Fruit fly (Drosophila melanogaster) whole organism, embryonic: Measurements from ENCODE around the gene Cyt-c-p.

Experiments used
- Bgb ChIP-seq: fragments of 200-800 bp; sonication (Bioruptor generic); IDR thresholded peaks from 2 replicates; pipeline ENCODE4 v1.3.6; 2022; ENCODE audit warnings: missing biosample characterization, missing genetic modification characterization; ENCODE audit not compliant: partially characterized antibody
- CG10959 ChIP-seq: fragments of 200-800 bp; sonication (Bioruptor generic); IDR thresholded peaks from 2 replicates; pipeline ENCODE4 v1.3.6; 2022; ENCODE audit warnings: missing biosample characterization, missing genetic modification characterization
- CG11456 ChIP-seq: fragments of 200-800 bp; sonication (Bioruptor generic); IDR thresholded peaks from 3 replicates; pipeline ENCODE4 v1.3.6; 2022; ENCODE audit warnings: missing biosample characterization, missing genetic modification characterization
- CG11723 ChIP-seq: fragments of 200-800 bp; sonication (Bioruptor generic); optimal IDR thresholded peaks from 2 replicates; lab custom pipeline; 2017; ENCODE audit warnings: missing biosample characterization, mild to moderate bottlenecking, missing genetic modification characterization
- CG1233 ChIP-seq: fragments of 200-800 bp; sonication (Bioruptor generic); optimal IDR thresholded peaks from 4 replicates; lab custom pipeline; 2018; ENCODE audit warnings: missing biosample characterization, mild to moderate bottlenecking, missing genetic modification characterization
- CG13624 ChIP-seq: fragments of 200-800 bp; sonication (Bioruptor generic); optimal IDR thresholded peaks from 2 replicates; lab custom pipeline; 2016; ENCODE audit warnings: missing biosample characterization, missing genetic modification characterization
- CG15073 ChIP-seq: fragments of 200-800 bp; sonication (Bioruptor generic); optimal IDR thresholded peaks from 2 replicates; lab custom pipeline; 2016; ENCODE audit warnings: missing biosample characterization, missing genetic modification characterization
- CG15514 ChIP-seq: fragments of 200-800 bp; sonication (Bioruptor generic); optimal IDR thresholded peaks from 3 replicates; lab custom pipeline; 2017; ENCODE audit warnings: missing biosample characterization, missing genetic modification characterization, mild to moderate bottlenecking, moderate library complexity, missing genetic modification reagents
- CG17612 ChIP-seq: fragments of 200-800 bp; sonication (Bioruptor generic); IDR thresholded peaks from 2 replicates; pipeline ENCODE4 v1.3.6; 2022; ENCODE audit warnings: missing biosample characterization, missing genetic modification characterization
- CG18476 ChIP-seq: fragments of 200-800 bp; sonication (Bioruptor generic); optimal IDR thresholded peaks from 2 replicates; lab custom pipeline; 2016; ENCODE audit warnings: missing biosample characterization, mild to moderate bottlenecking, missing genetic modification characterization
- CG2199 ChIP-seq: fragments of 200-800 bp; sonication (Bioruptor generic); IDR thresholded peaks from 3 replicates; pipeline ENCODE4 v1.3.6; 2022; ENCODE audit warnings: missing biosample characterization, missing genetic modification characterization
- CG32767 ChIP-seq: fragments of 200-800 bp; sonication (Bioruptor generic); IDR thresholded peaks from 2 replicates; pipeline ENCODE4 v1.3.6; 2022; ENCODE audit warnings: missing biosample characterization, missing genetic modification characterization
- CG43689 ChIP-seq: fragments of 200-800 bp; sonication (Bioruptor generic); IDR thresholded peaks from 2 replicates; pipeline ENCODE4 v1.3.6; 2022; ENCODE audit warnings: missing biosample characterization, missing genetic modification characterization
- CG5953 ChIP-seq: fragments of 200-800 bp; sonication (Bioruptor generic); IDR thresholded peaks from 2 replicates; pipeline ENCODE4 v1.3.6; 2022; ENCODE audit warnings: missing biosample characterization, missing genetic modification characterization
- CG6854 ChIP-seq: fragments of 200-800 bp; sonication (Bioruptor generic); optimal IDR thresholded peaks from 3 replicates; lab custom pipeline; 2017; ENCODE audit warnings: missing biosample characterization, mild to moderate bottlenecking, missing genetic modification characterization
- CG7556 ChIP-seq: fragments of 200-800 bp; sonication (Bioruptor generic); optimal IDR thresholded peaks from 2 replicates; lab custom pipeline; 2017; ENCODE audit warnings: missing biosample characterization, mild to moderate bottlenecking, missing genetic modification characterization
- CG8089 ChIP-seq: fragments of 200-800 bp; sonication (Bioruptor generic); optimal IDR thresholded peaks from 3 replicates; lab custom pipeline; 2016; ENCODE audit warnings: missing biosample characterization, missing genetic modification characterization
- CG8359 ChIP-seq: fragments of 200-800 bp; sonication (Bioruptor generic); optimal IDR thresholded peaks from 2 replicates; lab custom pipeline; 2017; ENCODE audit warnings: missing biosample characterization, mild to moderate bottlenecking, missing genetic modification characterization, borderline replicate concordance
- CG8765 ChIP-seq: fragments of 200-800 bp; sonication (Bioruptor generic); IDR thresholded peaks from 2 replicates; pipeline ENCODE4 v1.3.6; 2022; ENCODE audit warnings: missing biosample characterization, missing genetic modification characterization
- CG9817 ChIP-seq: fragments of 200-800 bp; sonication (Bioruptor generic); optimal IDR thresholded peaks from 2 replicates; lab custom pipeline; 2018; ENCODE audit warnings: missing biosample characterization, mild to moderate bottlenecking, missing genetic modification characterization, moderate library complexity
- Dad ChIP-seq: fragments of 200-800 bp; sonication (Bioruptor generic); optimal IDR thresholded peaks from 3 replicates; lab custom pipeline; 2016; ENCODE audit warnings: missing biosample characterization, missing genetic modification characterization
- Ets65A ChIP-seq: fragments of 200-800 bp; sonication (Bioruptor generic); peaks from one replicate; lab custom pipeline; 2016; ENCODE audit warnings: missing biosample characterization, missing genetic modification characterization
- HHEX ChIP-seq: fragments of 200-800 bp; sonication (Bioruptor generic); optimal IDR thresholded peaks from 3 replicates; lab custom pipeline; 2017; ENCODE audit warnings: missing biosample characterization, mild to moderate bottlenecking, missing genetic modification characterization, missing genetic modification reagents
- Hmx ChIP-seq: fragments of 200-800 bp; sonication (Bioruptor generic); optimal IDR thresholded peaks from 2 replicates; lab custom pipeline; 2016; ENCODE audit warnings: missing biosample characterization, missing genetic modification characterization
- Meics ChIP-seq: fragments of 200-800 bp; sonication (Bioruptor generic); optimal IDR thresholded peaks from 2 replicates; lab custom pipeline; 2017; ENCODE audit warnings: missing biosample characterization, mild to moderate bottlenecking, missing genetic modification characterization
- NC2β ChIP-seq: fragments of 200-800 bp; sonication (Bioruptor generic); optimal IDR thresholded peaks from 2 replicates; lab custom pipeline; 2016; ENCODE audit warnings: missing biosample characterization, missing genetic modification characterization
- Nf-YC ChIP-seq: fragments of 200-800 bp; optimal IDR thresholded peaks from 3 replicates; lab custom pipeline; 2019; ENCODE audit warnings: missing biosample characterization, mild to moderate bottlenecking, missing genetic modification characterization, moderate library complexity
- Trl ChIP-seq, 3 experiments: fragments of >200 bp in 2 of 3; fragments of 200-800 bp in 1 of 3; sonication (Bioruptor generic) in 1 of 3; optimal IDR thresholded peaks; 2 replicates in 1 of 3; 3 replicates in 2 of 3; lab custom pipeline; 2016 to 2017; ENCODE audit warnings: missing biosample characterization in 1 of 3, missing genetic modification characterization in 1 of 3
- Vsx1 ChIP-seq: fragments of 200-800 bp; sonication (Bioruptor generic); optimal IDR thresholded peaks from 2 replicates; lab custom pipeline; 2017; ENCODE audit warnings: missing biosample characterization, mild to moderate bottlenecking, missing genetic modification characterization, missing genetic modification reagents
- dmrt11E ChIP-seq: fragments of 200-800 bp; sonication (Bioruptor generic); optimal IDR thresholded peaks from 3 replicates; lab custom pipeline; 2018; ENCODE audit warnings: missing biosample characterization, mild to moderate bottlenecking, missing genetic modification characterization, moderate library complexity
- ems ChIP-seq: fragments of 200-800 bp; sonication (Bioruptor generic); optimal IDR thresholded peaks from 3 replicates; lab custom pipeline; 2016; ENCODE audit warnings: missing biosample characterization, missing genetic modification characterization
- gce ChIP-seq: fragments of 200-800 bp; sonication (Bioruptor generic); IDR thresholded peaks from 3 replicates; pipeline ENCODE4 v1.3.6; 2022; ENCODE audit warnings: missing biosample characterization, missing genetic modification characterization
- gsb-n ChIP-seq: fragments of 200-800 bp; sonication (Bioruptor generic); optimal IDR thresholded peaks from 3 replicates; lab custom pipeline; 2018; ENCODE audit warnings: missing biosample characterization, mild to moderate bottlenecking, missing genetic modification characterization
- nerfin-1 ChIP-seq: fragments of 200-800 bp; sonication (Bioruptor generic); optimal IDR thresholded peaks from 3 replicates; lab custom pipeline; 2019; ENCODE audit warnings: missing biosample characterization, mild to moderate bottlenecking, missing genetic modification characterization, moderate library complexity
- otp ChIP-seq: fragments of 200-800 bp; sonication (Bioruptor generic); IDR thresholded peaks from 3 replicates; pipeline ENCODE4, ENCODE4 v1.3.6; 2022; ENCODE audit warnings: missing biosample characterization, missing genetic modification characterization
- prd ChIP-seq, 3 experiments: fragments of >200 bp in 2 of 3; fragments of 200-800 bp in 1 of 3; sonication (Bioruptor generic) in 1 of 3; optimal IDR thresholded peaks in 2 of 3; IDR thresholded peaks in 1 of 3; 2 replicates in 2 of 3; 3 replicates in 1 of 3; pipeline versions ENCODE4 v1.3.6 to Lab custom; 2017 to 2022; ENCODE audit warnings: missing biosample characterization in 1 of 3, missing genetic modification characterization in 1 of 3
- sens ChIP-seq: fragments of 200-800 bp; sonication (Bioruptor generic); peaks from one replicate; lab custom pipeline; 2016; ENCODE audit warnings: missing biosample characterization, missing genetic modification characterization
- slou ChIP-seq: fragments of 200-800 bp; sonication (Bioruptor generic); optimal IDR thresholded peaks from 3 replicates; lab custom pipeline; 2016; ENCODE audit warnings: missing biosample characterization, missing genetic modification characterization
- tna ChIP-seq: fragments of 200-800 bp; sonication (Bioruptor generic); IDR thresholded peaks from 2 replicates; pipeline ENCODE4 v1.3.6; 2022; ENCODE audit warnings: missing biosample characterization, missing genetic modification characterization; ENCODE audit not compliant: partially characterized antibody
- twi ChIP-seq: fragments of 200-800 bp; optimal IDR thresholded peaks from 2 replicates; lab custom pipeline; 2019; ENCODE audit warnings: missing biosample characterization, mild to moderate bottlenecking, missing genetic modification characterization, moderate library complexity

The Cyt-c-p gene

dm6 chr2L:16718446-16719173 lies 1.1 kb upstream of the Cyt-c-p start (continued):
- TF ChIP-seq tna (GFP tag; lab: Robert Waterston, UW): peak; percentile 26; the same call in 1 of the 2 replicates
- TF ChIP-seq CG15073: no peak
- TF ChIP-seq Meics (GFP tag; lab: Kevin White, UChicago): no peak
- no peak for TF ChIP-seq NC2β (GFP tag; lab: Kevin White, UChicago)
- TF ChIP-seq prd (optimal IDR thresholded peaks at IDR 0.05; lab: Kevin White, UChicago): no peak
- TF ChIP-seq prd (GFP tag; IDR thresholded peaks at IDR 0.05; lab: Robert Waterston, UW): no peak
- no peak for TF ChIP-seq Hmx (GFP tag; lab: Kevin White, UChicago)
- TF ChIP-seq gce (GFP tag; lab: Robert Waterston, UW): no peak
- TF ChIP-seq CG8765 (GFP tag; lab: Robert Waterston, UW): no peak
- TF ChIP-seq CG11456 (GFP tag; lab: Robert Waterston, UW): no peak
- TF ChIP-seq sens (GFP tag; lab: Kevin White, UChicago): peak; percentile 37
- TF ChIP-seq gsb-n: no peak
- TF ChIP-seq CG13624: no peak
- peak; percentile 54 for TF ChIP-seq Ets65A
- no peak for TF ChIP-seq CG9817 (tag; lab: Kevin White, UChicago)
- no peak for TF ChIP-seq CG7556
- TF ChIP-seq CG15514 (GFP tag; lab: Kevin White, UChicago): no peak
- TF ChIP-seq Bgb: no peak
- TF ChIP-seq CG1233: no peak
- TF ChIP-seq CG17612 (GFP tag; lab: Robert Waterston, UW): no peak
- no peak for TF ChIP-seq CG8089 (GFP tag; lab: Kevin White, UChicago)
- no peak for TF ChIP-seq CG11723
- TF ChIP-seq Vsx1 (GFP tag; lab: Kevin White, UChicago): no peak
- TF ChIP-seq nerfin-1 (tag; lab: Kevin White, UChicago): peak; percentile 37
- 0 out of 3 replicates have a peak, but pooled peaks have one; percentile 13 for TF ChIP-seq CG2199 (GFP tag; lab: Robert Waterston, UW)
- no peak for TF ChIP-seq CG32767 (GFP tag; lab: Robert Waterston, UW)
- TF ChIP-seq Dad (GFP tag; lab: Kevin White, UChicago): no peak
- peak; percentile 55; the same call in 1 of the 3 replicates for TF ChIP-seq otp
- no peak for TF ChIP-seq dmrt11E (tag; lab: Kevin White, UChicago)
- 0 out of 2 replicates have a peak, but pooled peaks have one; percentile 17 for TF ChIP-seq CG10959 (GFP tag; lab: Robert Waterston, UW)
- TF ChIP-seq CG18476 (GFP tag; lab: Kevin White, UChicago): no peak
- TF ChIP-seq CG8359 (GFP tag; lab: Kevin White, UChicago): no peak
- TF ChIP-seq HHEX (GFP tag; lab: Kevin White, UChicago): no peak
- TF ChIP-seq Nf-YC: no peak
- peak; percentile 24 for TF ChIP-seq twi (tag; lab: Kevin White, UChicago)
- no peak for TF ChIP-seq slou
- TF ChIP-seq Trl (optimal IDR thresholded peaks at IDR 0.05; lab: Kevin White, UChicago): peak; percentile 45 to 64
- TF ChIP-seq Trl (GFP tag; optimal IDR thresholded peaks at IDR 0.05; lab: Kevin White, UChicago): no peak
- TF ChIP-seq CG43689: no peak
- no peak for TF ChIP-seq CG5953 (GFP tag; lab: Robert Waterston, UW)
- TF ChIP-seq ems (GFP tag; lab: Kevin White, UChicago): no peak
- TF ChIP-seq CG6854 (GFP tag; lab: Kevin White, UChicago): no peak
